Worm (Caenorhabditis elegans) whole organism, L4/young adult: Measurements from ENCODE around the gene F10G7.12.

Experiments used
- dao-5 ChIP-seq: sonication (generic microtip); optimal IDR thresholded peaks from 2 replicates; lab custom pipeline; 2016; ENCODE audit warnings: missing genotype, missing genetic modification characterization, moderate library complexity, missing compliant biosample characterization
- him-1 ChIP-seq: sonication (generic microtip); optimal IDR thresholded peaks from 2 replicates; lab custom pipeline; 2016; ENCODE audit warnings: missing genotype, missing genetic modification reagents, missing genetic modification characterization, missing compliant biosample characterization

ce11 chrII:4696055-4696454 lies 6.5 kb downstream of the F10G7.12 start:
- no peak for TF ChIP-seq dao-5 (tag; lab: Kevin White, UChicago)
- no peak for TF ChIP-seq him-1 (tag; lab: Kevin White, UChicago)
